Fruit fly (Drosophila melanogaster) whole organism, embryonic: ENCODE results near the gene CG32299.

ENCODE experiments used
- Atf3 ChIP-seq: fragments of 200-800 bp; sonication (Bioruptor generic); optimal IDR thresholded peaks from 3 replicates; lab custom pipeline; 2016; ENCODE audit warnings: missing biosample characterization, missing genetic modification characterization
- B-H2 ChIP-seq: fragments of 200-800 bp; sonication (Bioruptor generic); optimal IDR thresholded peaks from 2 replicates; lab custom pipeline; 2018; ENCODE audit warnings: missing biosample characterization, mild to moderate bottlenecking, missing genetic modification characterization
- CG1024 ChIP-seq: fragments of 200-800 bp; sonication (Bioruptor generic); IDR thresholded peaks from 2 replicates; pipeline ENCODE4 v1.3.6; 2022; ENCODE audit warnings: missing biosample characterization, missing genetic modification characterization
- CG12104 ChIP-seq: fragments of 200-800 bp; sonication (Bioruptor generic); optimal IDR thresholded peaks from 3 replicates; lab custom pipeline; 2016; ENCODE audit warnings: missing biosample characterization, missing genetic modification characterization
- CG12659 ChIP-seq: fragments of 200-800 bp; sonication (Bioruptor generic); optimal IDR thresholded peaks from 3 replicates; lab custom pipeline; 2017; ENCODE audit warnings: mild to moderate bottlenecking, missing biosample characterization, missing genetic modification reagents, missing genetic modification characterization
- CG13624 ChIP-seq: fragments of 200-800 bp; sonication (Bioruptor generic); optimal IDR thresholded peaks from 2 replicates; lab custom pipeline; 2016; ENCODE audit warnings: missing biosample characterization, missing genetic modification characterization
- CG1602 ChIP-seq: fragments of 200-800 bp; sonication (Bioruptor generic); optimal IDR thresholded peaks from 3 replicates; lab custom pipeline; 2016; ENCODE audit warnings: missing biosample characterization, missing genetic modification characterization
- CG31224 ChIP-seq: fragments of 200-800 bp; sonication (Bioruptor generic); IDR thresholded peaks from 2 replicates; pipeline ENCODE4 v1.3.6; 2022; ENCODE audit warnings: missing biosample characterization, missing genetic modification characterization
- CG31365 ChIP-seq: fragments of 200-800 bp; sonication (Bioruptor generic); optimal IDR thresholded peaks from 2 replicates; lab custom pipeline; 2018; ENCODE audit warnings: missing biosample characterization, mild to moderate bottlenecking, missing genetic modification characterization
- CG32767 ChIP-seq: fragments of 200-800 bp; sonication (Bioruptor generic); IDR thresholded peaks from 2 replicates; pipeline ENCODE4 v1.3.6; 2022; ENCODE audit warnings: missing biosample characterization, missing genetic modification characterization
- CG4282 ChIP-seq: fragments of 200-800 bp; sonication (Bioruptor generic); optimal IDR thresholded peaks from 2 replicates; lab custom pipeline; 2016; ENCODE audit warnings: missing biosample characterization, missing genetic modification characterization
- CG7987 ChIP-seq: fragments of 200-800 bp; sonication (Bioruptor generic); optimal IDR thresholded peaks from 2 replicates; lab custom pipeline; 2018; ENCODE audit warnings: missing biosample characterization, mild to moderate bottlenecking, missing genetic modification characterization, moderate library complexity
- CG8290 ChIP-seq, 3 experiments: fragments of 200-800 bp; sonication (Bioruptor generic); optimal IDR thresholded peaks; 2 replicates each; lab custom pipeline; 2016 to 2019; ENCODE audit warnings: missing biosample characterization in 3 of 3, missing genetic modification characterization in 3 of 3, mild to moderate bottlenecking in 2 of 3, moderate library complexity in 1 of 3
- CG9437 ChIP-seq: fragments of 200-800 bp; sonication (Bioruptor generic); optimal IDR thresholded peaks from 2 replicates; lab custom pipeline; 2018; ENCODE audit warnings: missing biosample characterization, mild to moderate bottlenecking, missing genetic modification characterization
- Camta ChIP-seq: fragments of 200-800 bp; sonication (Bioruptor generic); optimal IDR thresholded peaks from 2 replicates; lab custom pipeline; 2016; ENCODE audit warnings: missing biosample characterization, missing genetic modification characterization
- Chrac-16 ChIP-seq: fragments of 200-800 bp; sonication (Bioruptor generic); optimal IDR thresholded peaks from 3 replicates; lab custom pipeline; 2016; ENCODE audit warnings: missing biosample characterization, missing genetic modification characterization
- Doc3 ChIP-seq: fragments of 200-800 bp; sonication (Bioruptor generic); IDR thresholded peaks from 3 replicates; pipeline ENCODE4 v1.3.6; 2022; ENCODE audit warnings: missing biosample characterization, missing genetic modification characterization; ENCODE audit not compliant: partially characterized antibody
- Dp ChIP-seq: fragments of 200-800 bp; sonication (Bioruptor generic); optimal IDR thresholded peaks from 2 replicates; lab custom pipeline; 2018; ENCODE audit warnings: missing biosample characterization, mild to moderate bottlenecking, missing genetic modification characterization, moderate library complexity
- E2f1 ChIP-seq: fragments of 200-800 bp; sonication (Bioruptor generic); IDR thresholded peaks from 2 replicates; pipeline ENCODE4 v1.3.6; 2022; ENCODE audit warnings: missing biosample characterization, missing genetic modification characterization
- H2.0 ChIP-seq: fragments of 200-800 bp; sonication (Bioruptor generic); IDR thresholded peaks from 2 replicates; pipeline ENCODE4 v1.3.6; 2022; ENCODE audit warnings: missing biosample characterization, missing genetic modification characterization
- HHEX ChIP-seq: fragments of 200-800 bp; sonication (Bioruptor generic); optimal IDR thresholded peaks from 3 replicates; lab custom pipeline; 2017; ENCODE audit warnings: missing biosample characterization, mild to moderate bottlenecking, missing genetic modification characterization, missing genetic modification reagents
- Hey ChIP-seq: fragments of 200-800 bp; sonication (Bioruptor generic); optimal IDR thresholded peaks from 3 replicates; lab custom pipeline; 2018; ENCODE audit warnings: missing biosample characterization, mild to moderate bottlenecking, missing genetic modification characterization
- MTF-1 ChIP-seq: fragments of 200-800 bp; sonication (Bioruptor generic); optimal IDR thresholded peaks from 2 replicates; lab custom pipeline; 2018; ENCODE audit warnings: missing biosample characterization, mild to moderate bottlenecking, missing genetic modification characterization, borderline replicate concordance
- Mes4 ChIP-seq: fragments of 200-800 bp; sonication (Bioruptor generic); optimal IDR thresholded peaks from 2 replicates; lab custom pipeline; 2016; ENCODE audit warnings: missing biosample characterization, missing genetic modification characterization
- Neu2 ChIP-seq: fragments of 200-800 bp; sonication (Bioruptor generic); optimal IDR thresholded peaks from 3 replicates; lab custom pipeline; 2016; ENCODE audit warnings: missing biosample characterization, missing genetic modification characterization, borderline replicate concordance
- Nf-YB ChIP-seq: fragments of 200-800 bp; sonication (Bioruptor generic); optimal IDR thresholded peaks from 3 replicates; lab custom pipeline; 2019; ENCODE audit warnings: missing biosample characterization, mild to moderate bottlenecking, missing genetic modification characterization, moderate library complexity
- NfI ChIP-seq: fragments of 200-800 bp; sonication (Bioruptor generic); optimal IDR thresholded peaks from 3 replicates; lab custom pipeline; 2018; ENCODE audit warnings: missing biosample characterization, mild to moderate bottlenecking, missing genetic modification characterization, moderate library complexity
- Oli ChIP-seq: fragments of 200-800 bp; sonication (Bioruptor generic); optimal IDR thresholded peaks from 2 replicates; lab custom pipeline; 2018; ENCODE audit warnings: missing biosample characterization, mild to moderate bottlenecking, missing genetic modification characterization, moderate library complexity
- Side ChIP-seq: fragments of 200-800 bp; sonication (Bioruptor generic); optimal IDR thresholded peaks from 2 replicates; lab custom pipeline; 2016; ENCODE audit warnings: missing biosample characterization, missing genetic modification characterization
- Spps ChIP-seq: fragments of 200-800 bp; sonication (Bioruptor generic); optimal IDR thresholded peaks from 2 replicates; lab custom pipeline; 2018; ENCODE audit warnings: missing biosample characterization, mild to moderate bottlenecking, missing genetic modification characterization
- ab ChIP-seq: fragments of 200-800 bp; sonication (Bioruptor generic); optimal IDR thresholded peaks from 2 replicates; lab custom pipeline; 2016; ENCODE audit warnings: missing biosample characterization, missing genetic modification characterization
- ara ChIP-seq: fragments of 200-800 bp; sonication (Bioruptor generic); IDR thresholded peaks from 2 replicates; pipeline ENCODE4 v1.3.6; 2022; ENCODE audit warnings: missing biosample characterization, missing genetic modification characterization
- az2 ChIP-seq: fragments of 200-800 bp; sonication (Bioruptor generic); optimal IDR thresholded peaks from 3 replicates; lab custom pipeline; 2016; ENCODE audit warnings: missing biosample characterization, missing genetic modification characterization
- chn ChIP-seq: fragments of 200-800 bp; sonication (Bioruptor generic); optimal IDR thresholded peaks from 2 replicates; lab custom pipeline; 2016; ENCODE audit warnings: missing biosample characterization, missing genetic modification characterization
- crc ChIP-seq: fragments of 200-800 bp; sonication (Bioruptor generic); optimal IDR thresholded peaks from 2 replicates; lab custom pipeline; 2016; ENCODE audit warnings: missing biosample characterization, missing genetic modification characterization
- dati ChIP-seq: fragments of 200-800 bp; sonication (Bioruptor generic); IDR thresholded peaks from 2 replicates; pipeline ENCODE4 v1.3.6; 2022; ENCODE audit warnings: missing biosample characterization, missing genetic modification characterization
- dimm ChIP-seq: fragments of 200-800 bp; sonication (Bioruptor generic); IDR thresholded peaks from 2 replicates; pipeline ENCODE4 v1.3.6; 2022; ENCODE audit warnings: missing biosample characterization, missing genetic modification characterization
- gce ChIP-seq: fragments of 200-800 bp; sonication (Bioruptor generic); IDR thresholded peaks from 3 replicates; pipeline ENCODE4 v1.3.6; 2022; ENCODE audit warnings: missing biosample characterization, missing genetic modification characterization
- gt ChIP-seq: fragments of 200-800 bp; sonication (Bioruptor generic); IDR thresholded peaks from 2 replicates; pipeline ENCODE4 v1.3.6; 2022; ENCODE audit warnings: missing biosample characterization, missing genetic modification characterization
- hbn ChIP-seq: fragments of 200-800 bp; sonication (Bioruptor generic); IDR thresholded peaks from 2 replicates; pipeline ENCODE4 v1.3.6; 2022; ENCODE audit warnings: missing biosample characterization, missing genetic modification characterization; ENCODE audit not compliant: partially characterized antibody
- ind ChIP-seq: fragments of 200-800 bp; sonication (Bioruptor generic); optimal IDR thresholded peaks from 3 replicates; lab custom pipeline; 2016; ENCODE audit warnings: missing biosample characterization, missing genetic modification characterization
- knrl ChIP-seq: fragments of 200-800 bp; sonication (Bioruptor generic); IDR thresholded peaks from 3 replicates; pipeline ENCODE4 v1.3.6; 2022; ENCODE audit warnings: missing biosample characterization, missing genetic modification characterization; ENCODE audit not compliant: partially characterized antibody
- pfk ChIP-seq: fragments of 200-800 bp; sonication (Bioruptor generic); optimal IDR thresholded peaks from 2 replicates; lab custom pipeline; 2018; ENCODE audit warnings: missing biosample characterization, mild to moderate bottlenecking, missing genetic modification characterization, moderate library complexity
- pita ChIP-seq: fragments of 200-800 bp; sonication (Bioruptor generic); optimal IDR thresholded peaks from 2 replicates; lab custom pipeline; 2017; ENCODE audit warnings: missing biosample characterization, mild to moderate bottlenecking, missing genetic modification characterization
- run ChIP-seq: fragments of 200-800 bp; sonication (Bioruptor generic); optimal IDR thresholded peaks from 3 replicates; lab custom pipeline; 2018; ENCODE audit warnings: missing biosample characterization, mild to moderate bottlenecking, missing genetic modification characterization
- sd ChIP-seq: fragments of 200-800 bp; sonication (Bioruptor generic); optimal IDR thresholded peaks from 3 replicates; lab custom pipeline; 2018; ENCODE audit warnings: missing biosample characterization, mild to moderate bottlenecking, missing genetic modification characterization, moderate library complexity
- so ChIP-seq: fragments of 200-800 bp; sonication (Bioruptor generic); IDR thresholded peaks from 3 replicates; pipeline ENCODE4 v1.3.6; 2022; ENCODE audit warnings: missing biosample characterization, missing genetic modification characterization
- tio ChIP-seq: fragments of 200-800 bp; sonication (Bioruptor generic); optimal IDR thresholded peaks from 2 replicates; lab custom pipeline; 2017; ENCODE audit warnings: missing biosample characterization, missing genetic modification characterization, inconsistent platforms
- toy ChIP-seq: fragments of 200-800 bp; sonication (Bioruptor generic); IDR thresholded peaks from 2 replicates; pipeline ENCODE4 v1.3.6; 2022; ENCODE audit warnings: missing biosample characterization, missing genetic modification characterization
- twi ChIP-seq: fragments of 200-800 bp; optimal IDR thresholded peaks from 2 replicates; lab custom pipeline; 2019; ENCODE audit warnings: missing biosample characterization, mild to moderate bottlenecking, missing genetic modification characterization, moderate library complexity
- zfh1 ChIP-seq: fragments of 200-800 bp; sonication (Bioruptor generic); IDR thresholded peaks from 3 replicates; pipeline ENCODE4 v1.3.6; 2022; ENCODE audit warnings: missing biosample characterization, missing genetic modification characterization

CG32299 gene

DNA sequence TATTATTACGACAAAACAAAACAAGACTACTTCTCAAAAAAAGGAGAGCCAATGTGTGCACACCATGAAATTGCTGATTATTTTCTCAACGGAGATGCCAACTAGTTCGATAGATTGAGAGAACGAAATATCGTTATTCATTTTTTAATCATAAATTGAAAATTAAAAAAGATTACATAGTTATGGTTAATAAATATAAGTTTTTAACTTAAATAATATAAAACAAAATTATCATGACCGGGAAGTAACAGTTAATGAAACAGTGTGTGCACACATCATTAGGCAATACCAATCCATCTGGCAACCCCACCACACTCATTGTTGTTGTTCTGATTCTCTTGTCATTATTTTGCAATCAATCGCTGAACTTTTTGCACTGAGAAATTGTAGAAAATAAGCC, 18.9 kb downstream of the CG32299 start, which contains the start of the genes CG1317 and CG8993 (continued):
- no peak for TF ChIP-seq Hey
- TF ChIP-seq ab = no peak
- no peak for TF ChIP-seq zfh1
- TF ChIP-seq Mes4 (GFP tag; lab: Kevin White, UChicago) = no peak
- TF ChIP-seq twi (tag; lab: Kevin White, UChicago) = peak; percentile 8
- TF ChIP-seq toy = no peak
- no peak for TF ChIP-seq CG12104
- TF ChIP-seq CG8290 (GFP tag; optimal IDR thresholded peaks at IDR 0.05; lab: Kevin White, UChicago) = peak; percentile 76
- no peak for TF ChIP-seq CG8290 (tag; optimal IDR thresholded peaks at IDR 0.05; lab: Kevin White, UChicago)
- TF ChIP-seq H2.0 (GFP tag; lab: Robert Waterston, UW) = no peak
- no peak for TF ChIP-seq Nf-YB (GFP tag; lab: Kevin White, UChicago)
- TF ChIP-seq hbn (GFP tag; lab: Robert Waterston, UW) = peak; percentile 73
- peak; percentile 52 for TF ChIP-seq chn (GFP tag; lab: Kevin White, UChicago)
- no peak for TF ChIP-seq tio (GFP tag; lab: Kevin White, UChicago)
- TF ChIP-seq CG13624 (GFP tag; lab: Kevin White, UChicago) = no peak
- peak; percentile 26 for TF ChIP-seq Dp (GFP tag; lab: Kevin White, UChicago)
- TF ChIP-seq dimm (GFP tag; lab: Robert Waterston, UW) = no peak
- peak; percentile 81 for TF ChIP-seq knrl (GFP tag; lab: Robert Waterston, UW)
- peak; percentile 49; the same call in 2 of the 3 replicates for TF ChIP-seq Doc3 (GFP tag; lab: Robert Waterston, UW)
- no peak for TF ChIP-seq CG4282
- peak; percentile 37 for TF ChIP-seq az2 (GFP tag; lab: Kevin White, UChicago)
- TF ChIP-seq run (tag; lab: Kevin White, UChicago) = no peak
- TF ChIP-seq Atf3 = no peak
- no peak for TF ChIP-seq so
- TF ChIP-seq Oli (tag; lab: Kevin White, UChicago) = peak; percentile 16
- TF ChIP-seq CG1024 (GFP tag; lab: Robert Waterston, UW) = no peak
- peak; percentile 25 for TF ChIP-seq CG1602 (GFP tag; lab: Kevin White, UChicago)
- no peak for TF ChIP-seq sd (tag; lab: Kevin White, UChicago)
- no peak for TF ChIP-seq ara (GFP tag; lab: Robert Waterston, UW)
- no peak for TF ChIP-seq CG9437
- no peak for TF ChIP-seq CG7987 (GFP tag; lab: Kevin White, UChicago)
- peak; percentile 36 for TF ChIP-seq Spps (tag; lab: Kevin White, UChicago)
- peak; percentile 43 for TF ChIP-seq Chrac-16 (GFP tag; lab: Kevin White, UChicago)
- peak; percentile 54 for TF ChIP-seq CG31224 (GFP tag; lab: Robert Waterston, UW)
- 0 out of 2 replicates have a peak, but pooled peaks have one; percentile 18 for TF ChIP-seq E2f1 (GFP tag; lab: Robert Waterston, UW)
- peak; percentile 54 for TF ChIP-seq NfI (GFP tag; lab: Kevin White, UChicago)
- TF ChIP-seq CG32767 (GFP tag; lab: Robert Waterston, UW) = 0 out of 2 replicates have a peak, but pooled peaks have one; percentile 21
- no peak for TF ChIP-seq gt (GFP tag; lab: Robert Waterston, UW)
- no peak for TF ChIP-seq crc (GFP tag; lab: Kevin White, UChicago)
- no peak for TF ChIP-seq Camta (GFP tag; lab: Kevin White, UChicago)
- TF ChIP-seq HHEX (GFP tag; lab: Kevin White, UChicago) = no peak
- TF ChIP-seq ind (GFP tag; lab: Kevin White, UChicago) = peak; percentile 67
- TF ChIP-seq B-H2 (GFP tag; lab: Kevin White, UChicago) = peak; percentile 77
- TF ChIP-seq pita = no peak
- no peak for TF ChIP-seq pfk
- no peak for TF ChIP-seq MTF-1 (GFP tag; lab: Kevin White, UChicago)
- TF ChIP-seq CG12659 (GFP tag; lab: Kevin White, UChicago) = peak; percentile 69
- no peak for TF ChIP-seq Side (GFP tag; lab: Kevin White, UChicago)
- no peak for TF ChIP-seq CG31365 (tag; lab: Kevin White, UChicago)
- no peak for TF ChIP-seq Neu2
- no peak for TF ChIP-seq gce (GFP tag; lab: Robert Waterston, UW)
- TF ChIP-seq dati (GFP tag; lab: Robert Waterston, UW) = no peak
